Fruit fly (Drosophila melanogaster) whole organism, pupa: Measurements from ENCODE around the gene alphaTub67C.

Experiments used
- CG10348 ChIP-seq: fragments of 200-800 bp; sonication (Bioruptor generic); IDR thresholded peaks from 2 replicates; pipeline ENCODE4 v1.3.6; 2022; ENCODE audit warnings: missing biosample characterization, missing genetic modification characterization
- CG12605 ChIP-seq: fragments of 200-800 bp; sonication (Bioruptor generic); IDR thresholded peaks from 2 replicates; pipeline ENCODE4 v1.3.6; 2022; ENCODE audit warnings: missing biosample characterization, missing genetic modification characterization
- CG13204 ChIP-seq: fragments of 200-800 bp; sonication (Bioruptor generic); optimal IDR thresholded peaks from 2 replicates; lab custom pipeline; 2018; ENCODE audit warnings: missing biosample characterization, mild to moderate bottlenecking, missing genetic modification characterization, moderate library complexity
- CG14655 ChIP-seq: fragments of 200-800 bp; sonication (Bioruptor generic); optimal IDR thresholded peaks from 3 replicates; lab custom pipeline; 2017; ENCODE audit warnings: mild to moderate bottlenecking, missing biosample characterization, missing genetic modification reagents, missing genetic modification characterization
- CG15710 ChIP-seq: fragments of 200-800 bp; sonication (Bioruptor generic); optimal IDR thresholded peaks from 2 replicates; lab custom pipeline; 2018; ENCODE audit warnings: missing biosample characterization, mild to moderate bottlenecking, missing genetic modification characterization, moderate library complexity
- CG17806 ChIP-seq: fragments of 200-800 bp; sonication (Bioruptor generic); optimal IDR thresholded peaks from 2 replicates; lab custom pipeline; 2018; ENCODE audit warnings: missing biosample characterization, mild to moderate bottlenecking, missing genetic modification characterization, moderate library complexity
- CG32121 ChIP-seq: fragments of 200-800 bp; sonication (Bioruptor generic); IDR thresholded peaks from 2 replicates; pipeline ENCODE4 v1.3.6; 2022; ENCODE audit warnings: missing biosample characterization, missing genetic modification characterization
- CG34367 ChIP-seq: fragments of 200-800 bp; sonication (Bioruptor generic); optimal IDR thresholded peaks from 2 replicates; lab custom pipeline; 2018; ENCODE audit warnings: missing biosample characterization, mild to moderate bottlenecking, missing genetic modification characterization
- CG4496 ChIP-seq: fragments of 200-800 bp; sonication (Bioruptor generic); IDR thresholded peaks from 3 replicates; pipeline ENCODE4 v1.3.6; 2022; ENCODE audit warnings: missing biosample characterization, missing genetic modification characterization
- CG8159 ChIP-seq: fragments of 200-800 bp; sonication (Bioruptor generic); optimal IDR thresholded peaks from 3 replicates; lab custom pipeline; 2018; ENCODE audit warnings: missing biosample characterization, mild to moderate bottlenecking, missing genetic modification characterization, moderate library complexity
- CG8301 ChIP-seq: fragments of 200-800 bp; sonication (Bioruptor generic); optimal IDR thresholded peaks from 2 replicates; lab custom pipeline; 2018; ENCODE audit warnings: missing biosample characterization, mild to moderate bottlenecking, missing genetic modification characterization
- CG9948 ChIP-seq: fragments of 200-800 bp; sonication (Bioruptor generic); optimal IDR thresholded peaks from 2 replicates; lab custom pipeline; 2018; ENCODE audit warnings: missing biosample characterization, mild to moderate bottlenecking, missing genetic modification characterization, moderate library complexity
- D1 ChIP-seq: fragments of 200-800 bp; sonication (Bioruptor generic); optimal IDR thresholded peaks from 2 replicates; lab custom pipeline; 2018; ENCODE audit warnings: missing biosample characterization, mild to moderate bottlenecking, missing genetic modification characterization, moderate library complexity
- EcR ChIP-seq: fragments of 200-800 bp; sonication (Bioruptor generic); optimal IDR thresholded peaks from 3 replicates; lab custom pipeline; 2019; ENCODE audit warnings: missing biosample characterization, missing genetic modification characterization, mild to moderate bottlenecking, moderate library complexity, missing genetic modification reagents
- Ets98B ChIP-seq: fragments of 200-800 bp; sonication (Bioruptor generic); IDR thresholded peaks from 2 replicates; pipeline ENCODE4 v1.3.6; 2022; ENCODE audit warnings: missing biosample characterization, missing genetic modification characterization
- Pif1A ChIP-seq: fragments of 200-800 bp; sonication (Bioruptor generic); optimal IDR thresholded peaks from 3 replicates; lab custom pipeline; 2016; ENCODE audit warnings: missing biosample characterization, missing genetic modification characterization
- Pif1B ChIP-seq: fragments of 200-800 bp; sonication (Bioruptor generic); optimal IDR thresholded peaks from 3 replicates; lab custom pipeline; 2016; ENCODE audit warnings: missing biosample characterization, missing genetic modification characterization
- Snoo ChIP-seq: fragments of 200-800 bp; sonication (Bioruptor generic); optimal IDR thresholded peaks from 3 replicates; lab custom pipeline; 2017; ENCODE audit warnings: missing biosample characterization, mild to moderate bottlenecking, missing genetic modification characterization, inconsistent platforms
- fd96Ca ChIP-seq: fragments of 200-800 bp; sonication (Bioruptor generic); IDR thresholded peaks from 3 replicates; pipeline ENCODE4 v1.3.6; 2022; ENCODE audit warnings: missing biosample characterization, missing genetic modification characterization
- gl ChIP-seq: fragments of 200-800 bp; sonication (Bioruptor generic); optimal IDR thresholded peaks from 2 replicates; lab custom pipeline; 2018; ENCODE audit warnings: missing biosample characterization, mild to moderate bottlenecking, missing genetic modification characterization
- rn ChIP-seq: fragments of 200-800 bp; sonication (Bioruptor generic); IDR thresholded peaks from 2 replicates; pipeline ENCODE4 v1.3.6; 2022; ENCODE audit warnings: missing biosample characterization, missing genetic modification characterization

The alphaTub67C gene

DNA sequence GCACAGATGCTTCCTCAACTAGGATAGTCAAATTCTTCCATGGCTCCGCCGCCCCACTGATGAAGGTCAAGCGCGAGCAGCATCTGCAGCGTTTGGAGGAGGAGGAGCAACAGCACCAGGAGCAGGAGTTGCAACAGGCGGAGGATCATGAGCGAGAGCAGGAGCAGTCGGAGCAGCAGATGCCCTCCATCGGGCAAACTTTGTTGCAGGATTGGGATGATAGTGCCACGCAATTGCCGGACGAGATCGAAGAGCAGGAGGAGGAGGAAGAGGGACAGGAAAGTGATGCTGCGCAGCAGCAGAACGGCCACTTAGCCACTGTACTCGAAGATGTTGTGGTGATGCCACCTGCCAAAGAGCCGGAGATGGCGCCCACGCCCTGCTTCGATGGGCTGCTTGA, 24.5 kb downstream of the alphaTub67C start:
- TF ChIP-seq fd96Ca (GFP tag; lab: Robert Waterston, UW) (no peak), Pif1B (GFP tag; lab: Kevin White, UChicago) (no peak), Ets98B (GFP tag; lab: Robert Waterston, UW) (no peak), CG8159 (tag; lab: Kevin White, UChicago) (no peak), CG9948 (tag; lab: Kevin White, UChicago) (no peak), Snoo (tag; lab: Kevin White, UChicago) (no peak)
- TF ChIP-seq, all 21 proteins: peak for 0

DNA sequence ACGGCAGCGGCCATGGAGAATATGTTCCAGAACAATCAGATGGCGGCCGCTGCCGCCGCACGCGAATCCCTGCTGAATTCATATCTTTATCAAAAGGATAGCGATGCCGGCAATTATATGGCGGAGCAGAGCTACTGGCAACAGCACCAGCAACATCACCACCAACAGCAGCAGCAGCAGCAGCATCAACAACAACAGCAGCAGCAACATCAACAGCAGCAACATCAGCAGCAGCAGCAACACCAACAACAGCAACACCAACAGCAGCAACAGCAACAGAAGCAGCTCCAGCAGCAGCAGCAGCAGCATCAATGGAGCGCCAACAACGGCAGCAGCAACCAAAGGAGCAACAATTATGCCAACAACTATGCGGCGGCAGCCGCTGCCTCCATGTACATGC, 27.7 kb downstream of the alphaTub67C start:
- TF ChIP-seq CG14655 (no peak), CG17806 (tag; lab: Kevin White, UChicago) (no peak), CG8159 (tag; lab: Kevin White, UChicago) (no peak), fd96Ca (GFP tag; lab: Robert Waterston, UW) (no peak), rn (GFP tag; lab: Robert Waterston, UW) (no peak), CG12605 (GFP tag; lab: Robert Waterston, UW) (no peak), gl (no peak), D1 (tag; lab: Kevin White, UChicago) (no peak), CG9948 (tag; lab: Kevin White, UChicago) (no peak), Pif1A (no peak), Pif1B (GFP tag; lab: Kevin White, UChicago) (no peak), CG4496 (no peak), CG15710 (tag; lab: Kevin White, UChicago) (no peak)
- TF ChIP-seq, all 21 proteins: peak for 0

DNA sequence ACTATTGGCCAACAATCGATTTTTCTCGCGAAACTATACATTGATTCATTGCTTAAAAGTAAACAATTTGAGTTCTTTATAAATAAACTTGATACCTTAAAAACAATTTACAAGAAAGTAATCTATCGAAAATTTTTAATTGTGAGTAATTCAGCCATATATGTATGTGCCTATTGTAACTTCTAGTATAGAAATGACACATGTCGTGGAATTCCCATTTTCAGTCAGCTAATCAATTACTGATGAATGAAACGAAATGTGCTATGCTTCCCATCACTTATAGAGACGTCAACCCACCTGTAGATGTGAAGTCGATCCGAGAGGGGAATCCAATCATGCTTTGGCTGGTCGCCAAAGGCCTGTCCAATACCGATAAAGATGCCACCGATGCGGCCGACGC, 30.1 kb downstream of the alphaTub67C start:
- TF ChIP-seq CG34367 (tag; lab: Kevin White, UChicago) (no peak), CG10348 (GFP tag; lab: Robert Waterston, UW) (no peak)

DNA sequence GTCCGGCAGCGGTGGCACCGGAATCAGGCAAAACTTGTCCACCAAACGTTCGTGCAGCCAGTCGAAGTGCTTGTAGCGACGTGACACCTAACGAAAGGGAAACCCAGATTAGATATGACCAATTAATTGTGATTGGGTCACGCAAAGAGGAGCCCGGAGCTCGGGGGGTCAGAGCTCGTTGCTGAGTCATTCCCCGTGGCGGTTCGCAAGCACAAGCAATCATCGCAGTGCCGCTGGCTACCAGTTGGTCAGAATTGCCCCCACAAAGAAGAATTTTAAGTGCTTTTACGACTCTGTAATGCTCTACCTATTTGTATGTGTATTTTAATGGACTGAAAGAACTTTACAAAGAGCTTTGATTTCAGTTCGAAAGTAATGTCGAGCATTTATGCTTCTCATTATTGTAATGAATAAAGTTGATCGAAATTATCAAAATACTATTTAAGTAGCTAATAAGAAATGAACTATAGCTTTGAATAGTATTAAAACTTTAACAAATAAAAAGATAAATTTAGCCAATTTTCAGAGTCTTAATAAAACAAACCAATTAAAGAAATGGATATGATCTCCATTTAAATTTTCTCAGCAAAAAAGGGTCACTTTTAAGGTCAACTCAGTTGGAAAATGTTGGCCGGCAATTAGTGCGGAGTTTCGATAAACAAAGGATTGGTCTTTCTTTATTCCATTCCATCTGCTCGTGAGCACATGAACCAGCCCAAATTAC, 31.2 kb downstream of the alphaTub67C start:
- no peak for TF ChIP-seq Ets98B (GFP tag; lab: Robert Waterston, UW)
- no peak for TF ChIP-seq CG32121
- TF ChIP-seq CG9948 (tag; lab: Kevin White, UChicago) = no peak
- no peak for TF ChIP-seq Pif1B (GFP tag; lab: Kevin White, UChicago)
- TF ChIP-seq CG13204 (GFP tag; lab: Kevin White, UChicago) = no peak
- TF ChIP-seq CG4496 = no peak
- TF ChIP-seq CG8159 (tag; lab: Kevin White, UChicago) = peak; percentile 2
- no peak for TF ChIP-seq gl

DNA sequence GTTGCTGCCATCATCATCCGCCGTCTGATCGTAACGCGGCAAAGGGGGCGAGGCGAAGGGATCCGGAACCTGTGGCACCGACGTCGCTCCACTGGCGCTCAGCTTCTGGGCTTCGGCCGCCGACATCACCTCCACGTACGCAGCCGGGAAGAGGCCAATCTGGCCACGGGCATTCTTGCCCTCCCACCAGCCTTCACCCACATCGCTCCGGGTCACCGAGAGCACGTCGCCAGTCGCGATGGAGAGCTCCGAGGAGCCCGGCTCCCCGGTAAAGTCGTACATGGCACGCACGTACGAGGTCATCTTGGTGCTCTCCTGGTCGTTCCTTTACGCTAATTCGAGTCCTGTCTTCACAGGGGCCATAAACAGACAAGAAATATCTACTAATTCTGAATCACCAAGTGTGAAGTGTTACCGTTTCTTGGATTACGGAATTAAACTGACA, 32.3 kb downstream of the alphaTub67C start, which contains the start of gene SH3PX1:
SH3PX1 (minus strand) TSS at position 445 of the 445 bp plus-strand sequence.
- TF ChIP-seq Pif1A (no peak), D1 (tag; lab: Kevin White, UChicago) (no peak), EcR (GFP tag; lab: Kevin White, UChicago) (peak; percentile 4), fd96Ca (GFP tag; lab: Robert Waterston, UW) (0 out of 3 replicates have a peak, but pooled peaks have one; percentile 34), CG12605 (GFP tag; lab: Robert Waterston, UW) (no peak), CG13204 (GFP tag; lab: Kevin White, UChicago) (no peak), rn (GFP tag; lab: Robert Waterston, UW) (no peak)

DNA sequence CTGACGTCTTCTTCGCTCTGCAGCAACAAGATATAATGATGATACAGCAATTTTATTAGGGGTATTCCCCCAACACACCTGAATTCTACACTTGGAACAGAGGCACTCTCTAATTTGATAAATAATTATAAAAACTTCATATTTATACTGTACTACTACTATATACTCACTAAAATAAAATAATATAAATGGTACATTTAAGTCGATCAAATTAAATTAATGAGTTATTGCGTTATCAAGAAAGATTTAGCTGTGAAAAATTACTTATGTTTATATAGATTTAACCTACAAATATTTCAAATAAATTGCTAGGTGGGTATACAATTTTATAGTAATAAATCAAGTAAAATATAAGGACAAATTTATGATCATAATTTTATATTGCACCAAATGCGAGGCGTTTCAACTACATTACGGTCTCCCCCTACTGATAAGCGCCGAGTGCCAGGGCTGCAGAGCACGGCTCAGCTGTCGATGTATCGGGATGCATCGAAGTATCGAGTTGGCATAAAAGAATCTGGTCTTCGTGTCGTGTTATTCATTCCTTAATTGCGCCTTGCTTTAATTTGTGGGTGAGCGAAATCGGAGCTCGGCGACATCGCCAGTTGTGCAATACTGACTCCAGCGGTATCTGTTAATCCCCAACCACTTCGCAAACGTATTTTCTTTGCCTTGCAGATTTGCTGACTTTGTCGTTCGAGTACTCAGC, 32.9 kb downstream of the alphaTub67C start, which contains the start of gene vsg:
vsg (plus strand) TSS at position 497 of the 709 bp plus-strand sequence.
- TF ChIP-seq Pif1B (GFP tag; lab: Kevin White, UChicago) (no peak), CG15710 (tag; lab: Kevin White, UChicago) (peak; percentile 83), CG12605 (GFP tag; lab: Robert Waterston, UW) (0 out of 2 replicates have a peak, but pooled peaks have one; percentile 43), Pif1A (no peak), CG8159 (tag; lab: Kevin White, UChicago) (peak; percentile 84), Ets98B (GFP tag; lab: Robert Waterston, UW) (peak; percentile 2; the same call in 1 of the 2 replicates), D1 (tag; lab: Kevin White, UChicago) (no peak), CG4496 (peak; percentile 43; the same call in 1 of the 3 replicates), CG8301 (tag; lab: Kevin White, UChicago) (peak; percentile 63), CG13204 (GFP tag; lab: Kevin White, UChicago) (no peak), CG14655 (no peak), CG34367 (tag; lab: Kevin White, UChicago) (peak; percentile 60), CG17806 (tag; lab: Kevin White, UChicago) (peak; percentile 62), EcR (GFP tag; lab: Kevin White, UChicago) (no peak), CG10348 (GFP tag; lab: Robert Waterston, UW) (peak; percentile 21; the same call in 1 of the 2 replicates), CG9948 (tag; lab: Kevin White, UChicago) (peak; percentile 78), fd96Ca (GFP tag; lab: Robert Waterston, UW) (peak; percentile 32; the same call in 1 of the 3 replicates), Snoo (tag; lab: Kevin White, UChicago) (peak; percentile 67), gl (no peak), rn (GFP tag; lab: Robert Waterston, UW) (no peak), CG32121 (peak; percentile 54; the same call in 1 of the 2 replicates)
